Fruit fly (Drosophila melanogaster) whole organism: ENCODE results near the gene ScpX.

Source experiments
- Dll ChIP-seq: fragments of >200 bp; optimal IDR thresholded peaks from 2 replicates; lab custom pipeline; 2017
- EcR ChIP-seq, 2 experiments: fragments of >200 bp; optimal IDR thresholded peaks; 2 replicates each; lab custom pipeline; 2017; ENCODE audit warnings: missing biosample characterization in 2 of 2, missing genetic modification characterization in 2 of 2, missing genetic modification reagents in 2 of 2

dm6 chr2L:18808754-18809329, 22.2 kb upstream of the ScpX start:
- no peak for TF ChIP-seq EcR (GFP tag; optimal IDR thresholded peaks at IDR 0.05; lab: Kevin White, UChicago)
- no peak for TF ChIP-seq Dll
